Fruit fly (Drosophila melanogaster): ENCODE measurements around the gene CG7156.

DNA sequence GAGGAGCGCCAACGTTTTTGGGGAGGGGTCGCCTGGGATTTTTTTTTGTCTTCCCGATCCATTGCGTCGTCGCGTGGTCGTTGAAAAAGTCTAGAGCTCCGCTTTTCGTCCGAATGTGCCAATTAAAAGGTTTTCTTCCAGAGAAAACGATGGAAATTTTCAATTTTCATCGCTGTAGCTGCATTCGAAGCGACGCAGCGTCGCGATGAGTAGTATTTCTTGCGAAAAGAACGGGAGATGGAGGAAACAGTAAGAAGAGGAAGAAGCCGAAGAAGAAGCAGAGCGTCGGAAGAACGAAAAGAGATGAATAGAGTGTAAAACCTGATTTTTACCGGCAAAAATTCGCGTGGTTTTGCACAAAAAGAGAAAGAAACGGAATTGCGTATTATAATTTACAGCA is 1.0 kb upstream of the CG7156 start:
- TF ChIP-seq CTCF (optimal IDR thresholded peaks at IDR 0.05) (no peak), CG8478 (optimal IDR thresholded peaks at IDR 0.05) (no peak)
